Fruit fly (Drosophila melanogaster): ENCODE data around the gene Zw10.

Zw10 gene

dm6 chrX:2647472-2647883 lies 43.5 kb downstream of the Zw10 start (continued):
- peak; percentile 83 for TF ChIP-seq CG12769 (tag; optimal IDR thresholded peaks at IDR 0.05)
- TF ChIP-seq cas (GFP tag; IDR thresholded peaks at IDR 0.05) = no peak
- TF ChIP-seq CG3838 (GFP tag; optimal IDR thresholded peaks at IDR 0.05) = no peak
- peak; percentile 16 for TF ChIP-seq Dip3 (GFP tag; optimal IDR thresholded peaks at IDR 0.05)
- TF ChIP-seq CG16779 (GFP tag; IDR thresholded peaks at IDR 0.05) = no peak
- peak; percentile 80 for TF ChIP-seq CG11504 (tag; optimal IDR thresholded peaks at IDR 0.05)
- no peak for TF ChIP-seq Dref (GFP tag; IDR thresholded peaks at IDR 0.05)
- peak; percentile 76 for TF ChIP-seq grau (tag; optimal IDR thresholded peaks at IDR 0.05)
- TF ChIP-seq tup (GFP tag; optimal IDR thresholded peaks at IDR 0.05) = no peak
- peak; percentile 64 for TF ChIP-seq corto (GFP tag; optimal IDR thresholded peaks at IDR 0.05)
- peak; percentile 72 for TF ChIP-seq dysf (GFP tag; IDR thresholded peaks at IDR 0.05)
- TF ChIP-seq CG11247 (GFP tag; IDR thresholded peaks at IDR 0.05) = no peak
- peak; percentile 71 for TF ChIP-seq PHDP (tag; optimal IDR thresholded peaks at IDR 0.05)
- TF ChIP-seq Dek (tag; optimal IDR thresholded peaks at IDR 0.05) = peak; percentile 58
- no peak for TF ChIP-seq insv (GFP tag; optimal IDR thresholded peaks at IDR 0.05)
- TF ChIP-seq sima (GFP tag; optimal IDR thresholded peaks at IDR 0.05) = no peak
- no peak for TF ChIP-seq CG8765 (GFP tag; IDR thresholded peaks at IDR 0.05)
- TF ChIP-seq CG8089 (GFP tag; optimal IDR thresholded peaks at IDR 0.05) = no peak
- no peak for TF ChIP-seq CG11085 (GFP tag; IDR thresholded peaks at IDR 0.05)
- TF ChIP-seq CG1647 (GFP tag; optimal IDR thresholded peaks at IDR 0.05) = peak; percentile 45
- peak; percentile 42 for TF ChIP-seq slp2 (GFP tag; optimal IDR thresholded peaks at IDR 0.05)
- 0 out of 2 replicates have a peak, but pooled peaks have one; percentile 33 for TF ChIP-seq CG7372 (GFP tag; IDR thresholded peaks at IDR 0.05)
- TF ChIP-seq CG17568 (GFP tag; optimal IDR thresholded peaks at IDR 0.05) = peak; percentile 53
- TF ChIP-seq emc (GFP tag; optimal IDR thresholded peaks at IDR 0.05) = peak; percentile 32
- TF ChIP-seq HmgD (GFP tag; optimal IDR thresholded peaks at IDR 0.05) = no peak
- no peak for TF ChIP-seq Dll (GFP tag; IDR thresholded peaks at IDR 0.05; ENCODE audit: partially characterized antibody)
- TF ChIP-seq CG4328 (GFP tag; optimal IDR thresholded peaks at IDR 0.05) = peak; percentile 61
- TF ChIP-seq CG4707 (GFP tag; optimal IDR thresholded peaks at IDR 0.05) = no peak

- peak; percentile 36; the same call in 1 of the 2 replicates for TF ChIP-seq CG32532 (GFP tag; IDR thresholded peaks at IDR 0.05)
- no peak for TF ChIP-seq CG10274 (GFP tag; optimal IDR thresholded peaks at IDR 0.05)
- no peak for TF ChIP-seq Sox102F (GFP tag; optimal IDR thresholded peaks at IDR 0.05)
- no peak for TF ChIP-seq CG4820 (GFP tag; optimal IDR thresholded peaks at IDR 0.05)
- no peak for TF ChIP-seq B-H1 (GFP tag; IDR thresholded peaks at IDR 0.05)
- TF ChIP-seq pros (GFP tag; optimal IDR thresholded peaks at IDR 0.05) = no peak
- TF ChIP-seq CG9817 (tag; optimal IDR thresholded peaks at IDR 0.05) = no peak
- no peak for TF ChIP-seq Trl (optimal IDR thresholded peaks at IDR 0.05)
- no peak for TF ChIP-seq Trl (GFP tag; optimal IDR thresholded peaks at IDR 0.05)
- no peak for TF ChIP-seq CG8290 (GFP tag; optimal IDR thresholded peaks at IDR 0.05)
- no peak for TF ChIP-seq CG8290 (tag; optimal IDR thresholded peaks at IDR 0.05)
- 0 out of 2 replicates have a peak, but pooled peaks have one; percentile 64 for TF ChIP-seq CG11696 (GFP tag; IDR thresholded peaks at IDR 0.05)
- no peak for TF ChIP-seq mam (GFP tag; optimal IDR thresholded peaks at IDR 0.05)
- peak; percentile 41; the same call in 1 of the 3 replicates for TF ChIP-seq z (GFP tag; IDR thresholded peaks at IDR 0.05)
- peak; percentile 14; the same call in 1 of the 2 replicates for TF ChIP-seq vvl (GFP tag; IDR thresholded peaks at IDR 0.05)
- TF ChIP-seq NC2α (GFP tag; optimal IDR thresholded peaks at IDR 0.05) = no peak
- TF ChIP-seq CG11695 (GFP tag; IDR thresholded peaks at IDR 0.05) = 0 out of 3 replicates have a peak, but pooled peaks have one; percentile 37
- no peak for TF ChIP-seq CG10147 (GFP tag; optimal IDR thresholded peaks at IDR 0.05)
- TF ChIP-seq CG15011 (GFP tag; optimal IDR thresholded peaks at IDR 0.05) = no peak
- 0 out of 2 replicates have a peak, but pooled peaks have one; percentile 17 for TF ChIP-seq CG14441 (GFP tag; IDR thresholded peaks at IDR 0.05)
- no peak for TF ChIP-seq Side (GFP tag; optimal IDR thresholded peaks at IDR 0.05)
- 0 out of 3 replicates have a peak, but pooled peaks have one; percentile 6 for TF ChIP-seq knrl (GFP tag; IDR thresholded peaks at IDR 0.05; ENCODE audit: partially characterized antibody)
- TF ChIP-seq Stat92E (GFP tag; optimal IDR thresholded peaks at IDR 0.05) = peak in 1 of 3 experiments; percentile 18
- no peak for TF ChIP-seq tin (GFP tag; optimal IDR thresholded peaks at IDR 0.05)
Observed at dm6 chrX:2647950-2648613, 44.1 kb downstream of the Zw10 start.
